Fruit fly (Drosophila melanogaster) whole organism, wandering third instar larva: ENCODE results near the gene MED27.

Source experiments
- Abd-B ChIP-seq: fragments of >200 bp; optimal IDR thresholded peaks from 2 replicates; lab custom pipeline; 2017; ENCODE audit warnings: missing biosample characterization, missing genetic modification characterization
- CG32264 ChIP-seq: fragments of 200-800 bp; sonication (Bioruptor generic); optimal IDR thresholded peaks from 2 replicates; lab custom pipeline; 2016; ENCODE audit warnings: missing biosample characterization, missing genetic modification characterization
- CG9705 ChIP-seq: fragments of 200-800 bp; sonication (Bioruptor generic); optimal IDR thresholded peaks from 2 replicates; lab custom pipeline; 2018; ENCODE audit warnings: missing biosample characterization, mild to moderate bottlenecking, missing genetic modification characterization
- CrebA ChIP-seq: fragments of 200-800 bp; sonication (Bioruptor generic); optimal IDR thresholded peaks from 2 replicates; lab custom pipeline; 2016; ENCODE audit warnings: missing biosample characterization, mild to moderate bottlenecking, missing genetic modification characterization, borderline replicate concordance
- Dfd ChIP-seq: fragments of >200 bp; optimal IDR thresholded peaks from 2 replicates; lab custom pipeline; 2017; ENCODE audit warnings: missing biosample characterization, missing genetic modification characterization
- Dif ChIP-seq: fragments of 200-275, 200-300 bp; sonication (Bioruptor generic); optimal IDR thresholded peaks from 2 replicates; lab custom pipeline; 2018; ENCODE audit warnings: missing biosample characterization, missing genetic modification characterization; ENCODE audit not compliant: partially characterized antibody
- GATAd ChIP-seq: sonication (Bioruptor generic); optimal IDR thresholded peaks from 2 replicates; lab custom pipeline; 2016; ENCODE audit warnings: missing biosample characterization, missing genetic modification characterization
- HLH106 ChIP-seq: fragments of 200-800 bp; optimal IDR thresholded peaks from 3 replicates; lab custom pipeline; 2019; ENCODE audit warnings: missing biosample characterization, mild to moderate bottlenecking, missing genetic modification characterization, moderate library complexity
- Hnf4 ChIP-seq: fragments of 200-800 bp; sonication (Bioruptor generic); optimal IDR thresholded peaks from 2 replicates; lab custom pipeline; 2016; ENCODE audit warnings: missing biosample characterization, mild to moderate bottlenecking, missing genetic modification characterization
- Hr78 ChIP-seq: fragments of >200 bp; optimal IDR thresholded peaks from 2 replicates; lab custom pipeline; 2017; ENCODE audit warnings: missing biosample characterization, missing genetic modification characterization
- Hr83 ChIP-seq: fragments of 200-300 bp; sonication (Bioruptor generic); optimal IDR thresholded peaks from 2 replicates; lab custom pipeline; 2016; ENCODE audit warnings: missing biosample characterization, mild to moderate bottlenecking, missing genetic modification characterization, moderate library complexity; ENCODE audit not compliant: poor library complexity, severe bottlenecking
- Jra ChIP-seq: sonication (Bioruptor generic); optimal IDR thresholded peaks from 2 replicates; lab custom pipeline; 2016; ENCODE audit warnings: missing biosample characterization, missing genetic modification characterization
- Mio ChIP-seq: sonication (Bioruptor generic); optimal IDR thresholded peaks from 2 replicates; lab custom pipeline; 2016; ENCODE audit warnings: missing biosample characterization, missing genetic modification characterization
- Myc ChIP-seq: fragments of >200 bp; optimal IDR thresholded peaks from 2 replicates; lab custom pipeline; 2017
- N ChIP-seq: fragments of >200 bp; optimal IDR thresholded peaks from 2 replicates; lab custom pipeline; 2018; ENCODE audit warnings: missing biosample characterization, missing external identifiers, missing genetic modification characterization
- OdsH ChIP-seq: fragments of 200-800 bp; sonication (Bioruptor generic); optimal IDR thresholded peaks from 2 replicates; lab custom pipeline; 2016; ENCODE audit warnings: missing biosample characterization, mild to moderate bottlenecking, missing genetic modification characterization
- Rel ChIP-seq, 2 experiments: fragments of 200-800 bp; sonication (Bioruptor generic) in 1 of 2; optimal IDR thresholded peaks; 2 replicates in 1 of 2; 3 replicates in 1 of 2; lab custom pipeline; 2016 to 2019; ENCODE audit warnings: mild to moderate bottlenecking in 2 of 2, missing biosample characterization in 2 of 2, missing genetic modification characterization in 2 of 2, moderate library complexity in 1 of 2
- Sp1 ChIP-seq: fragments of 200-800 bp; sonication (Bioruptor generic); optimal IDR thresholded peaks from 3 replicates; lab custom pipeline; 2019; ENCODE audit warnings: missing biosample characterization, mild to moderate bottlenecking, missing genetic modification characterization, moderate library complexity
- Vsx2 ChIP-seq: fragments of 200-300, 225-300 bp; sonication (Bioruptor generic); optimal IDR thresholded peaks from 2 replicates; lab custom pipeline; 2018; ENCODE audit warnings: missing biosample characterization, missing genetic modification characterization; ENCODE audit not compliant: partially characterized antibody
- br ChIP-seq: fragments of 200-800 bp; sonication (Bioruptor generic); optimal IDR thresholded peaks from 2 replicates; lab custom pipeline; 2016; ENCODE audit warnings: missing biosample characterization, missing genetic modification characterization
- brk ChIP-seq: fragments of 200-800 bp; sonication (Bioruptor generic); optimal IDR thresholded peaks from 2 replicates; lab custom pipeline; 2016; ENCODE audit warnings: missing biosample characterization, mild to moderate bottlenecking, missing genetic modification characterization
- dl ChIP-seq, 2 experiments: fragments of 175-275, 200-275 bp in 1 of 2; fragments of 200-275 bp in 1 of 2; sonication (Bioruptor generic); optimal IDR thresholded peaks; lab custom pipeline; 2018; ENCODE audit warnings: mild to moderate bottlenecking in 2 of 2, missing biosample characterization in 2 of 2, missing genetic modification characterization in 2 of 2, moderate library complexity in 2 of 2; ENCODE audit not compliant: partially characterized antibody in 2 of 2, insufficient read depth in 1 of 2
- dmrt93B ChIP-seq: fragments of 200-800 bp; sonication (Bioruptor generic); optimal IDR thresholded peaks from 2 replicates; lab custom pipeline; 2018; ENCODE audit warnings: missing biosample characterization, mild to moderate bottlenecking, missing genetic modification characterization
- dsf ChIP-seq: sonication (Bioruptor generic); optimal IDR thresholded peaks from 2 replicates; lab custom pipeline; 2016; ENCODE audit warnings: missing biosample characterization, missing genetic modification characterization, borderline replicate concordance
- ey ChIP-seq: fragments of 200-800 bp; sonication (Bioruptor generic); optimal IDR thresholded peaks from 2 replicates; lab custom pipeline; 2016; ENCODE audit warnings: missing biosample characterization, missing genetic modification characterization
- foxo ChIP-seq, 2 experiments: fragments of 200-800 bp; sonication (Bioruptor generic); optimal IDR thresholded peaks; 2 replicates in 1 of 2; 3 replicates in 1 of 2; lab custom pipeline; 2016 to 2017; ENCODE audit warnings: missing biosample characterization in 2 of 2, missing genetic modification characterization in 2 of 2
- fru ChIP-seq: fragments of 200-800 bp; sonication (Bioruptor generic); optimal IDR thresholded peaks from 3 replicates; lab custom pipeline; 2016; ENCODE audit warnings: missing biosample characterization, mild to moderate bottlenecking, missing genetic modification characterization
- h ChIP-seq: fragments of 200-800 bp; sonication (Bioruptor generic); optimal IDR thresholded peaks from 3 replicates; lab custom pipeline; 2016; ENCODE audit warnings: missing biosample characterization, mild to moderate bottlenecking, missing genetic modification characterization
- jim ChIP-seq: fragments of 175-275, 200-325 bp; sonication (Bioruptor generic); optimal IDR thresholded peaks from 2 replicates; lab custom pipeline; 2016; ENCODE audit warnings: missing biosample characterization, mild to moderate bottlenecking, missing genetic modification characterization
- lola ChIP-seq: fragments of >200 bp; optimal IDR thresholded peaks from 2 replicates; lab custom pipeline; 2017; ENCODE audit warnings: missing biosample characterization, missing genetic modification characterization
- pan ChIP-seq: fragments of >200 bp; optimal IDR thresholded peaks from 2 replicates; lab custom pipeline; 2017
- psq ChIP-seq: fragments of 200-800 bp; sonication (Bioruptor generic); optimal IDR thresholded peaks from 3 replicates; lab custom pipeline; 2017; ENCODE audit warnings: missing biosample characterization, mild to moderate bottlenecking, missing genetic modification characterization, moderate library complexity
- rgr ChIP-seq: fragments of 200-800 bp; sonication (Bioruptor generic); optimal IDR thresholded peaks from 3 replicates; lab custom pipeline; 2016; ENCODE audit warnings: missing biosample characterization, mild to moderate bottlenecking, missing genetic modification characterization
- sage ChIP-seq: fragments of 200-800 bp; sonication (Bioruptor generic); optimal IDR thresholded peaks from 2 replicates; lab custom pipeline; 2016; ENCODE audit warnings: missing biosample characterization, mild to moderate bottlenecking, missing genetic modification characterization
- sv ChIP-seq: fragments of 200-800 bp; sonication (Bioruptor generic); optimal IDR thresholded peaks from 3 replicates; lab custom pipeline; 2016; ENCODE audit warnings: missing biosample characterization, missing genetic modification characterization
- tai ChIP-seq: sonication (Bioruptor generic); optimal IDR thresholded peaks from 2 replicates; lab custom pipeline; 2016; ENCODE audit warnings: missing biosample characterization, missing genetic modification characterization
- usp ChIP-seq: fragments of >200 bp; optimal IDR thresholded peaks from 2 replicates; lab custom pipeline; 2017; ENCODE audit warnings: missing biosample characterization, missing genetic modification characterization
- woc ChIP-seq: sonication (Bioruptor generic); optimal IDR thresholded peaks from 2 replicates; lab custom pipeline; 2016; ENCODE audit warnings: missing biosample characterization, mild to moderate bottlenecking, missing genetic modification characterization

The MED27 gene

DNA sequence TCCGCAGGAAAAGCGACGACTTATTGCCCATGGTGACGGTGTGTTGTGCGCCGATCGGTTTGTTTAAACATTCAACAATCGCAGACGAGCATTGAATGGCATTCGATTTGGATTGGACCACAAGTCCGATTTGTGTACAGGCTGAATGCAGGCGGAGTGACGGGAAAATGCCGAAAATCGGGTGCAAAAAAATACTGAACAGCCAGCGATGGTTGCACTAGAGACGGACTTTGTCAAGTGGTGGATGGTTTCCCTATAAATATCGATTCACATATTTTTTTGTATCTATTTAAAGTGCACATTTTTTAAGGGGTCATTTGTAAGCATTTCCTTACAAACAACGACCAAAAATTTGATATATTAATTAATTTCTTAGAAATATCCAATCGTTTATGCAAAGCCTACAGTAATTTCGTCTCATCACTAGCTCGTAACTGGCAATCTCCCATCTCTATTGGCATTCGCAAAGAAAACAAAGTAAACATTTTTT lies at the start of gene MED27, which contains the start of gene elm:
TSS of gene MED27 (plus strand) at position 448 of the 490 bp plus-strand sequence.
TSS of gene elm (minus strand) at position 170 of the 490 bp plus-strand sequence.
- TF ChIP-seq br (GFP tag; lab: Kevin White, UChicago) (peak; percentile 93), brk (GFP tag; lab: Kevin White, UChicago) (no peak), Myc (lab: Kevin White, UChicago) (no peak), Dif (GFP tag; lab: Kevin White, UChicago) (peak; percentile 5), CG32264 (GFP tag; lab: Kevin White, UChicago) (peak; percentile 81), Jra (GFP tag; lab: Kevin White, UChicago) (peak; percentile 91), woc (GFP tag; lab: Kevin White, UChicago) (peak; percentile 97), Vsx2 (GFP tag; lab: Kevin White, UChicago) (no peak), psq (peak; percentile 87), Rel (GFP tag; optimal IDR thresholded peaks at IDR 0.05; lab: Kevin White, UChicago) (no peak), Rel (tag; optimal IDR thresholded peaks at IDR 0.05; lab: Kevin White, UChicago) (peak; percentile 69), Mio (GFP tag; lab: Kevin White, UChicago) (peak; percentile 55), ey (GFP tag; lab: Kevin White, UChicago) (peak; percentile 94), foxo (GFP tag; optimal IDR thresholded peaks at IDR 0.05; lab: Kevin White, UChicago) (peak; percentile 41 to 96), fru (GFP tag; lab: Kevin White, UChicago) (peak; percentile 93), CG9705 (GFP tag; lab: Kevin White, UChicago) (peak; percentile 87), jim (peak; percentile 3), Hr83 (GFP tag; lab: Kevin White, UChicago) (peak; percentile 50), h (peak; percentile 95), Dfd (GFP tag; lab: Kevin White, UChicago) (no peak), dsf (GFP tag; lab: Kevin White, UChicago) (peak; percentile 93), OdsH (GFP tag; lab: Kevin White, UChicago) (peak; percentile 90), sage (GFP tag; lab: Kevin White, UChicago) (peak; percentile 88), Hnf4 (peak; percentile 95), sv (GFP tag; lab: Kevin White, UChicago) (peak; percentile 91), rgr (GFP tag; lab: Kevin White, UChicago) (peak; percentile 94), GATAd (GFP tag; lab: Kevin White, UChicago) (peak; percentile 92), dmrt93B (GFP tag; lab: Kevin White, UChicago) (peak; percentile 94), HLH106 (tag; lab: Kevin White, UChicago) (peak; percentile 95), Abd-B (GFP tag; lab: Kevin White, UChicago) (no peak), dl (GFP tag; optimal IDR thresholded peaks at IDR 0.05; lab: Kevin White, UChicago; ENCODE audit: insufficient read depth in 1 of 2, partially characterized antibody in 2 of 2) (no peak), Sp1 (GFP tag; lab: Kevin White, UChicago) (peak; percentile 91), Hr78 (GFP tag; lab: Kevin White, UChicago) (no peak)

DNA sequence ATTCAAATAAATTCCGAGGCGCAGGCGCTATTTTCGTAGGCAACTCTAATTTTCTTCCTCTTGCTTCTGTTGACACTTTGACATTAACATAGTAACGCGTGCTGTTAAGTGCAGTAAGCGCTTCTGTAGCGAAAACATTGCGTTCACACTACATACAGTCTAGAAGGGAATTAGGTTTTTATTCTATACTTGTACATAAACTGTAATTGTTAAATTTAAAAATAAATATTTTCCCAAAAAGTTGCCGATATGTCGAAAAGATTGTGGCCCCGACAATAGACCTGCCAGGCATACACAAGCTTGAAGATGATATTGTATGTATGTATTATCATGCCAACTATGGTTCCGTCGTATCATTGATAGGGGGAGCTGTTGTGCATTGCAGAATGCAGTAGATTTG lies 48.5 kb upstream of the MED27 start, which contains the start of gene asl:
TSS of gene asl (minus strand) at position 67 of the 400 bp plus-strand sequence.
- no peak for TF ChIP-seq CrebA (GFP tag; lab: Kevin White, UChicago)
- TF ChIP-seq h = peak; percentile 56
- peak; percentile 55 for TF ChIP-seq Hr78 (GFP tag; lab: Kevin White, UChicago)
- TF ChIP-seq ey (GFP tag; lab: Kevin White, UChicago) = peak; percentile 33
- TF ChIP-seq OdsH (GFP tag; lab: Kevin White, UChicago) = peak; percentile 23
- TF ChIP-seq Hr83 (GFP tag; lab: Kevin White, UChicago) = no peak
- TF ChIP-seq dsf (GFP tag; lab: Kevin White, UChicago) = no peak
- TF ChIP-seq GATAd (GFP tag; lab: Kevin White, UChicago) = no peak
- TF ChIP-seq CG32264 (GFP tag; lab: Kevin White, UChicago) = peak; percentile 17
- TF ChIP-seq sage (GFP tag; lab: Kevin White, UChicago) = no peak
- no peak for TF ChIP-seq rgr (GFP tag; lab: Kevin White, UChicago)
- no peak for TF ChIP-seq Dfd (GFP tag; lab: Kevin White, UChicago)
- TF ChIP-seq woc (GFP tag; lab: Kevin White, UChicago) = peak; percentile 42
- no peak for TF ChIP-seq Mio (GFP tag; lab: Kevin White, UChicago)
- TF ChIP-seq tai (GFP tag; lab: Kevin White, UChicago) = no peak
- peak; percentile 94 for TF ChIP-seq N
- TF ChIP-seq pan (lab: Kevin White, UChicago) = no peak
- no peak for TF ChIP-seq Rel (GFP tag; optimal IDR thresholded peaks at IDR 0.05; lab: Kevin White, UChicago)
- peak; percentile 45 for TF ChIP-seq Rel (tag; optimal IDR thresholded peaks at IDR 0.05; lab: Kevin White, UChicago)
- TF ChIP-seq br (GFP tag; lab: Kevin White, UChicago) = no peak
- peak; percentile 48 for TF ChIP-seq psq
- no peak for TF ChIP-seq Dif (GFP tag; lab: Kevin White, UChicago)
- TF ChIP-seq fru (GFP tag; lab: Kevin White, UChicago) = peak; percentile 100
- TF ChIP-seq CG9705 (GFP tag; lab: Kevin White, UChicago) = peak; percentile 53
- no peak for TF ChIP-seq lola (GFP tag; lab: Kevin White, UChicago)
- no peak for TF ChIP-seq Abd-B (GFP tag; lab: Kevin White, UChicago)
- no peak for TF ChIP-seq Jra (GFP tag; lab: Kevin White, UChicago)
- no peak for TF ChIP-seq brk (GFP tag; lab: Kevin White, UChicago)
- TF ChIP-seq sv (GFP tag; lab: Kevin White, UChicago) = peak; percentile 29
- TF ChIP-seq usp (GFP tag; lab: Kevin White, UChicago) = no peak
- TF ChIP-seq HLH106 (tag; lab: Kevin White, UChicago) = peak; percentile 64
- peak; percentile 54 for TF ChIP-seq Sp1 (GFP tag; lab: Kevin White, UChicago)
- no peak for TF ChIP-seq Hnf4
- no peak for TF ChIP-seq Vsx2 (GFP tag; lab: Kevin White, UChicago)
- no peak for TF ChIP-seq dl (GFP tag; optimal IDR thresholded peaks at IDR 0.05; lab: Kevin White, UChicago; ENCODE audit: insufficient read depth in 1 of 2, partially characterized antibody in 2 of 2)
- no peak for TF ChIP-seq Myc (lab: Kevin White, UChicago)
- TF ChIP-seq foxo (GFP tag; optimal IDR thresholded peaks at IDR 0.05; lab: Kevin White, UChicago) = peak in 1 of 2 experiments; percentile 62
- TF ChIP-seq jim = no peak
- TF ChIP-seq dmrt93B (GFP tag; lab: Kevin White, UChicago) = no peak
